Worm (Caenorhabditis elegans): ENCODE measurements around the gene rad-50.

DNA sequence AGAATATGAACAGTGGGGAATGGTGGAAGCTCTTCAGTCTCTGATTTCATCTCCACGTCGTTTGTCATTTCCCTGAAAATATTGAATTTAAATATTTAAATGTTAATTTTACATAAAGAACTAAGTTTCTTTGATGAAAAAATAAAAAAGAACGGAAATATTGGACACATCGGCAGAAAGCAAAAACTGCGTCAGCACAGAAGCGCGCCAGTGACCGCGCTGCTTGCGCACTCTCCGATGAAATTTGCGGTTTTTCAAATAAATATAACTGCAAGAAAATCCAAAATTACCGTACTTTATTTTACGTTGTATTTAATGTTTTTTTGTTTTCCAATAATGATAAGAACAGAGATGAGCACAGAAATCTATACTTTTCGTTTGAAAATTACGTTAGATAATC lies 46.1 kb downstream of the rad-50 start, which contains the start of the genes srpa-68 and srh-16:
- TF ChIP-seq dao-5 (tag; optimal IDR thresholded peaks at IDR 0.05), result no peak
- peak; percentile 73 for TF ChIP-seq him-1 (tag; optimal IDR thresholded peaks at IDR 0.05)
- peak; percentile 92 for TF ChIP-seq W03F9.2 (tag; optimal IDR thresholded peaks at IDR 0.05)
